Fruit fly (Drosophila melanogaster): ENCODE measurements around the gene ecd.

ecd gene

dm6 chr3L:2243846-2244528 lies 21.7 kb downstream of the ecd start, which contains the start of gene CG32301:
Gene CG32301, plus strand, starts transcription at chr3L:2244478.
- TF ChIP-seq sage (GFP tag; optimal IDR thresholded peaks at IDR 0.05) (no peak), Myc (optimal IDR thresholded peaks at IDR 0.05) (peak; percentile 96), N (GFP tag; optimal IDR thresholded peaks at IDR 0.05) (peak; percentile 15), Vsx2 (GFP tag; optimal IDR thresholded peaks at IDR 0.05; ENCODE audit: partially characterized antibody) (peak; percentile 46), Dif (GFP tag; optimal IDR thresholded peaks at IDR 0.05; ENCODE audit: partially characterized antibody) (no peak), pan (optimal IDR thresholded peaks at IDR 0.05) (no peak)

dm6 chr3L:2237543-2238233 lies 28.0 kb downstream of the ecd start, which contains the start of gene ACXD:
Gene ACXD, plus strand, starts transcription at chr3L:2237608.
- TF ChIP-seq Rel (GFP tag; optimal IDR thresholded peaks at IDR 0.05) (no peak), Rel (tag; optimal IDR thresholded peaks at IDR 0.05) (peak; percentile 85), CrebA (GFP tag; optimal IDR thresholded peaks at IDR 0.05; ENCODE audit: borderline replicate concordance) (no peak), Hr83 (GFP tag; optimal IDR thresholded peaks at IDR 0.05; ENCODE audit: poor library complexity, severe bottlenecking) (peak; percentile 27), jim (GFP tag; optimal IDR thresholded peaks at IDR 0.05) (no peak), Vsx2 (GFP tag; optimal IDR thresholded peaks at IDR 0.05; ENCODE audit: partially characterized antibody) (peak; percentile 35), br (GFP tag; optimal IDR thresholded peaks at IDR 0.05) (no peak), Dif (GFP tag; optimal IDR thresholded peaks at IDR 0.05; ENCODE audit: partially characterized antibody) (peak; percentile 26), dsf (GFP tag; optimal IDR thresholded peaks at IDR 0.05; ENCODE audit: borderline replicate concordance) (no peak), Dfd (GFP tag; optimal IDR thresholded peaks at IDR 0.05) (no peak), h (GFP tag; optimal IDR thresholded peaks at IDR 0.05) (peak; percentile 58), fru (GFP tag; optimal IDR thresholded peaks at IDR 0.05) (no peak)

dm6 chr3L:2237034-2237433 lies 28.6 kb downstream of the ecd start, which contains the start of gene CG9018:
Gene CG9018, minus strand, starts transcription at chr3L:2237076.
- TF ChIP-seq Hr83 (GFP tag; optimal IDR thresholded peaks at IDR 0.05; ENCODE audit: poor library complexity, severe bottlenecking) (peak; percentile 12), CG9705 (GFP tag; optimal IDR thresholded peaks at IDR 0.05) (no peak), Myc (optimal IDR thresholded peaks at IDR 0.05) (peak; percentile 62), foxo (GFP tag; optimal IDR thresholded peaks at IDR 0.05) (peak in 1 of 2 experiments; percentile 3)

dm6 chr3L:2229172-2229696 lies 36.4 kb downstream of the ecd start, which contains the start of gene Oseg2:
Gene Oseg2, plus strand, starts transcription at chr3L:2229646.
- TF ChIP-seq Hr83 (GFP tag; optimal IDR thresholded peaks at IDR 0.05; ENCODE audit: poor library complexity, severe bottlenecking) (no peak), dl (GFP tag; optimal IDR thresholded peaks at IDR 0.05; ENCODE audit: insufficient read depth in 1 of 2, partially characterized antibody in 2 of 2) (peak in 1 of 2 experiments; percentile 29), Dif (GFP tag; optimal IDR thresholded peaks at IDR 0.05; ENCODE audit: partially characterized antibody) (peak; percentile 25)

dm6 chr3L:2228367-2229171 lies 37.1 kb downstream of the ecd start:
- TF ChIP-seq Myc (optimal IDR thresholded peaks at IDR 0.05) (peak; percentile 46), h (GFP tag; optimal IDR thresholded peaks at IDR 0.05) (no peak), sv (GFP tag; optimal IDR thresholded peaks at IDR 0.05) (no peak)

Measured in whole organism, wandering third instar larva.